Worm (Caenorhabditis elegans) whole organism, mixed stage, embryonic: ENCODE data around the gene sbsp-1.

ENCODE experiments used
- bed-3 ChIP-seq: fragments of 200-800 bp; sonication (Bioruptor generic); optimal IDR thresholded peaks from 3 replicates; lab custom pipeline; 2018; ENCODE audit warnings: mild to moderate bottlenecking, missing genetic modification characterization, moderate library complexity, missing compliant biosample characterization
- elt-3 ChIP-seq: fragments of 150-350 bp; optimal IDR thresholded peaks from 2 replicates; lab custom pipeline; 2014; ENCODE audit warnings: missing biosample characterization, missing genetic modification characterization
- mab-5 ChIP-seq: fragments of 150-350 bp; optimal IDR thresholded peaks from 2 replicates; lab custom pipeline; 2014; ENCODE audit warnings: missing biosample characterization, missing genetic modification characterization
- mep-1 ChIP-seq: fragments of 150-350 bp; optimal IDR thresholded peaks from 2 replicates; lab custom pipeline; 2017; ENCODE audit warnings: missing biosample characterization, missing genetic modification reagents, missing genetic modification characterization, inconsistent platforms
- nhr-237 ChIP-seq: fragments of 150-350 bp; optimal IDR thresholded peaks from 2 replicates; lab custom pipeline; 2014; ENCODE audit warnings: missing biosample characterization, missing genetic modification characterization
- tbx-8 ChIP-seq: fragments of 200-800 bp; sonication (Bioruptor generic); optimal IDR thresholded peaks from 2 replicates; lab custom pipeline; 2018; ENCODE audit warnings: mild to moderate bottlenecking, missing genetic modification characterization, moderate library complexity, missing compliant biosample characterization
- unc-62 ChIP-seq: fragments of 150-350 bp; optimal IDR thresholded peaks from 2 replicates; lab custom pipeline; 2014; ENCODE audit warnings: missing biosample characterization, missing genetic modification reagents, missing genetic modification characterization
- ztf-11 ChIP-seq: fragments of 150-350 bp; optimal IDR thresholded peaks from 2 replicates; lab custom pipeline; 2014; ENCODE audit warnings: missing biosample characterization, missing genetic modification characterization

ce11 chrIII:10794049-10794448 lies 38.7 kb upstream of the sbsp-1 start, which contains the start of gene clec-163:
- TF ChIP-seq mep-1 (tag; lab: Kevin White, UChicago) = no peak
- no peak for TF ChIP-seq unc-62 (GFP tag; lab: Kevin White, UChicago)
- no peak for TF ChIP-seq bed-3
- no peak for TF ChIP-seq nhr-237
- TF ChIP-seq tbx-8 (GFP tag; lab: Kevin White, UChicago) = no peak
- no peak for TF ChIP-seq ztf-11
- no peak for TF ChIP-seq elt-3
- TF ChIP-seq mab-5 (tag; lab: Kevin White, UChicago) = no peak
